Worm (Caenorhabditis elegans) whole organism, L4/young adult: ENCODE data around the gene Y69E1A.8.

ENCODE experiments used
- W03F9.2 ChIP-seq: fragments of 150-350 bp; optimal IDR thresholded peaks from 2 replicates; lab custom pipeline; 2014; ENCODE audit warnings: missing biosample characterization, missing genetic modification characterization
- dao-5 ChIP-seq: sonication (generic microtip); optimal IDR thresholded peaks from 2 replicates; lab custom pipeline; 2016; ENCODE audit warnings: missing genotype, missing genetic modification characterization, moderate library complexity, missing compliant biosample characterization
- him-1 ChIP-seq: sonication (generic microtip); optimal IDR thresholded peaks from 2 replicates; lab custom pipeline; 2016; ENCODE audit warnings: missing genotype, missing genetic modification reagents, missing genetic modification characterization, missing compliant biosample characterization

- TF ChIP-seq him-1 (tag; lab: Kevin White, UChicago) (no peak), dao-5 (tag; lab: Kevin White, UChicago) (no peak), W03F9.2 (tag; lab: Kevin White, UChicago) (no peak)
Measured at ce11 chrIV:11006383-11006782, 40.0 kb downstream of the Y69E1A.8 start.
